Worm (Caenorhabditis elegans) whole organism, young adult: ENCODE results near the gene Y46H3A.5.

Experiments used
- F52B5.7 ChIP-seq: sonication (generic microtip); optimal IDR thresholded peaks from 2 replicates; lab custom pipeline; 2016; ENCODE audit warnings: mild to moderate bottlenecking, missing genetic modification characterization, missing compliant biosample characterization
- ekl-4 ChIP-seq: fragments of 200-800 bp; sonication (Bioruptor generic); IDR thresholded peaks from 2 replicates; pipeline ENCODE4 v1.3.6; 2022; ENCODE audit warnings: missing genetic modification reagents, missing genetic modification characterization, missing compliant biosample characterization
- let-607 ChIP-seq, 2 experiments: fragments of 200-800 bp in 1 of 2; sonication (Bioruptor generic) in 1 of 2; sonication (generic microtip) in 1 of 2; optimal IDR thresholded peaks; 2 replicates each; lab custom pipeline; 2016 to 2018; ENCODE audit warnings: mild to moderate bottlenecking in 2 of 2, missing compliant biosample characterization in 2 of 2, missing genetic modification characterization in 2 of 2, moderate library complexity in 2 of 2, missing genotype in 1 of 2
- nhr-80 ChIP-seq: sonication (generic microtip); optimal IDR thresholded peaks from 2 replicates; lab custom pipeline; 2016; ENCODE audit warnings: missing genetic modification characterization, missing compliant biosample characterization
- pha-4 ChIP-seq: fragments of 150-350 bp; sonication (generic microtip); optimal IDR thresholded peaks from 2 replicates; lab custom pipeline; 2014; ENCODE audit warnings: missing biosample characterization, missing genetic modification reagents, missing genetic modification characterization
- rec-8 ChIP-seq, 2 experiments: sonication (generic microtip); optimal IDR thresholded peaks; 2 replicates each; lab custom pipeline; 2016; ENCODE audit warnings: mild to moderate bottlenecking in 2 of 2, missing genetic modification characterization in 2 of 2, missing genetic modification reagents in 2 of 2, missing genotype in 2 of 2, missing biosample characterization in 1 of 2, missing compliant biosample characterization in 1 of 2, moderate library complexity in 1 of 2
- snpc-4 ChIP-seq, 5 experiments: fragments of 150-350 bp in 1 of 5; sonication (generic microtip) in 4 of 5; optimal IDR thresholded peaks; 2 replicates each; lab custom pipeline; 2014 to 2018; ENCODE audit warnings: missing genetic modification characterization in 5 of 5, missing biosample characterization in 3 of 5, antibody characterized with exemption in 2 of 5, mild to moderate bottlenecking in 2 of 5, missing compliant biosample characterization in 2 of 5, missing genotype in 2 of 5, moderate library complexity in 2 of 5, missing genetic modification reagents in 1 of 5

- TF ChIP-seq let-607 (tag; optimal IDR thresholded peaks at IDR 0.05; lab: Kevin White, UChicago) (no peak), pha-4 (tag; lab: Kevin White, UChicago) (no peak), rec-8 (tag; optimal IDR thresholded peaks at IDR 0.05; lab: Kevin White, UChicago) (no peak), nhr-80 (tag; lab: Kevin White, UChicago) (no peak), snpc-4 (GFP tag; optimal IDR thresholded peaks at IDR 0.05; lab: Kevin White, UChicago) (no peak), snpc-4 (tag; optimal IDR thresholded peaks at IDR 0.05; lab: Kevin White, UChicago) (no peak), F52B5.7 (no peak), ekl-4 (no peak)
Observed at ce11 chrV:1848590-1848989, 33.9 kb upstream of the Y46H3A.5 start.
